Worm (Caenorhabditis elegans) whole organism, young adult: Measurements from ENCODE around the gene eif-1.

ENCODE experiments used
- Y67H2A.10 ChIP-seq: fragments of 200-800 bp; sonication (Bioruptor generic); conservative IDR thresholded peaks from 2 replicates; pipeline ENCODE4 v1.3.6; 2022; ENCODE audit warnings: missing genetic modification reagents, missing genetic modification characterization, missing compliant biosample characterization
- attf-5 ChIP-seq: fragments of 200-800 bp; sonication (Bioruptor generic); optimal IDR thresholded peaks from 2 replicates; lab custom pipeline; 2018; ENCODE audit warnings: mild to moderate bottlenecking, missing genetic modification characterization, missing compliant biosample characterization
- ceh-27 ChIP-seq: fragments of 200-800 bp; sonication (Bioruptor generic); optimal IDR thresholded peaks from 2 replicates; lab custom pipeline; 2018; ENCODE audit warnings: mild to moderate bottlenecking, missing genetic modification characterization, moderate library complexity, missing compliant biosample characterization
- lin-35 ChIP-seq, 3 experiments: fragments of 150-350 bp in 2 of 3; sonication (generic microtip) in 1 of 3; optimal IDR thresholded peaks; 2 replicates each; lab custom pipeline; 2014 to 2018; ENCODE audit warnings: missing biosample characterization in 3 of 3, missing genetic modification characterization in 3 of 3, missing genetic modification reagents in 3 of 3
- lir-1 ChIP-seq: fragments of 200-800 bp; sonication (Bioruptor generic); conservative IDR thresholded peaks from 2 replicates; pipeline ENCODE4 v1.3.6; 2022; ENCODE audit warnings: missing genetic modification reagents, missing genetic modification characterization, missing compliant biosample characterization
- nfya-1 ChIP-seq: sonication (generic microtip); optimal IDR thresholded peaks from 2 replicates; lab custom pipeline; 2017; ENCODE audit warnings: antibody characterized with exemption, missing compliant biosample characterization, missing genetic modification characterization, borderline replicate concordance; ENCODE audit not compliant: insufficient read depth
- rcor-1 ChIP-seq: fragments of 200-800 bp; sonication (Bioruptor generic); IDR thresholded peaks from 2 replicates; pipeline ENCODE4 v1.3.6; 2022; ENCODE audit warnings: missing genetic modification reagents, missing genetic modification characterization, missing compliant biosample characterization
- unc-130 ChIP-seq: sonication (generic microtip); optimal IDR thresholded peaks from 2 replicates; lab custom pipeline; 2016; ENCODE audit warnings: missing genetic modification reagents, missing genetic modification characterization, missing compliant biosample characterization

DNA sequence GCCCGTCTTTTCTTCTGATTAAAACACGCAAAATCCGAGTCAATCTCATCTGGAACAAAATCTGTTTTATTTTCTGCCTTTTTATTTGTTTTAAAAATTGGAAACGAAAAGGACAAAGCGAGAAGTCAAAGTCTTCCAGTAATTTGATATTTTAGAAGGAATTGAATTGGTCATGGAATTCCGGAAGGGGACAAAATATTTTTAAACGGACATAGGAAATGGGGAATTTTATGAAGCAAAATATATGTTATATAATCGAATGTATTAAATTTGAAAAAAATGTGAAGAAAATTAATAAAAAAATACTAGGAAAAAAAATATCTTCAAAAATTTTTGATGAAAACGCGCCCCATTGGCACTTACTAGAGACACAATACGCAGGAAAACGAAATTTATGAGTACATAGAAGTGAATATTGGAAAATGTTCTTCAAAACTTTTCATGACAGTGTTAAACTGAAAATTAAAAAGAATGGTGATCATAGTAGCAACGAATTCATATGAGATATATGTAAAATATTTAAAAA, 47.3 kb upstream of the eif-1 start, which contains the start of gene F33G12.7:
- TF ChIP-seq rcor-1 (GFP tag; lab: Robert Waterston, UW) (no peak), lir-1 (GFP tag; lab: Robert Waterston, UW) (no peak), lin-35 (GFP tag; optimal IDR thresholded peaks at IDR 0.05; lab: Kevin White, UChicago) (no peak), unc-130 (no peak), attf-5 (GFP tag; lab: Kevin White, UChicago) (no peak), Y67H2A.10 (GFP tag; lab: Robert Waterston, UW) (no peak), ceh-27 (GFP tag; lab: Kevin White, UChicago) (no peak), nfya-1 (no peak)
